Worm (Caenorhabditis elegans): Measurements from ENCODE around the gene B0250.18.

DNA sequence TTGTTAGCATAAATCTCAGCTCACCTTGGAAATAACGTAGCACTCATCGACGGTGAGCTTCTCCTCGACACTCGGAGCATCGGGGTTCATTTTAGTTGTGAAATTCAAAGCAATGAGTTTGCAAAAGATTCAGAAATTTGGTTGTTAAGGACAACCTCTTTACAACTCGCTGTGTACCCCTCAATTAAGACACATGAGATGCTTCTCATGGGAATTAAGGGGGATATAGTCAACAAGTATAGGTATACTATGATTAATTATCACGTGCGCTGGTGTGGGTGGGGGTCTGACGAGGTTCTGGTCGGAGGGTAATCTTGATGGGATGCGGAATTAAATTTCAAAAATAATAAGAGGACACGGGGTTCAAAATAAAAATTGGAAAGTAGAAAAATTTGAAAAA is 39.7 kb upstream of the B0250.18 start, which contains the start of gene dct-14:
- TF ChIP-seq ets-7 (tag; optimal IDR thresholded peaks at IDR 0.05) = no peak
- TF ChIP-seq tbx-37 (GFP tag; conservative IDR thresholded peaks at IDR 0.05) = no peak
- TF ChIP-seq pes-1 (GFP tag; IDR thresholded peaks at IDR 0.05) = no peak
- no peak for TF ChIP-seq ama-1 (optimal IDR thresholded peaks at IDR 0.05)
- TF ChIP-seq B0310.2 (tag; optimal IDR thresholded peaks at IDR 0.05) = no peak
- no peak for TF ChIP-seq tra-4 (tag; optimal IDR thresholded peaks at IDR 0.05)
- no peak for TF ChIP-seq sea-1 (GFP tag; conservative IDR thresholded peaks at IDR 0.05)
- no peak for TF ChIP-seq hmg-4 (GFP tag; optimal IDR thresholded peaks at IDR 0.05)
- TF ChIP-seq scrt-1 (GFP tag; IDR thresholded peaks at IDR 0.05) = no peak
- no peak for TF ChIP-seq F13C5.2 (tag; optimal IDR thresholded peaks at IDR 0.05)
